Fruit fly (Drosophila melanogaster) whole organism, embryonic: ENCODE measurements around the gene CG9360.

ENCODE experiments used
- B-H2 ChIP-seq: fragments of 200-800 bp; sonication (Bioruptor generic); optimal IDR thresholded peaks from 2 replicates; lab custom pipeline; 2018; ENCODE audit warnings: missing biosample characterization, mild to moderate bottlenecking, missing genetic modification characterization
- BEAF-32 ChIP-seq: fragments of 200-800 bp; sonication (Bioruptor generic); optimal IDR thresholded peaks from 3 replicates; lab custom pipeline; 2017; ENCODE audit warnings: missing biosample characterization, missing genetic modification characterization, mild to moderate bottlenecking, moderate library complexity, missing genetic modification reagents
- CG10267 ChIP-seq: fragments of 200-800 bp; sonication (Bioruptor generic); optimal IDR thresholded peaks from 2 replicates; lab custom pipeline; 2018; ENCODE audit warnings: missing biosample characterization, mild to moderate bottlenecking, missing genetic modification characterization, moderate library complexity
- CG10654 ChIP-seq: fragments of 200-800 bp; sonication (Bioruptor generic); optimal IDR thresholded peaks from 2 replicates; lab custom pipeline; 2016; ENCODE audit warnings: missing biosample characterization, missing genetic modification characterization
- CG12299 ChIP-seq: fragments of 200-800 bp; sonication (Bioruptor generic); optimal IDR thresholded peaks from 2 replicates; lab custom pipeline; 2018; ENCODE audit warnings: missing biosample characterization, mild to moderate bottlenecking, missing genetic modification characterization
- CG13123 ChIP-seq: fragments of 200-800 bp; sonication (Bioruptor generic); optimal IDR thresholded peaks from 2 replicates; lab custom pipeline; 2016; ENCODE audit warnings: missing biosample characterization, missing genetic modification characterization
- CG13287 ChIP-seq: fragments of 200-800 bp; sonication (Bioruptor generic); IDR thresholded peaks from 2 replicates; pipeline ENCODE4 v1.3.6; 2022; ENCODE audit warnings: missing biosample characterization, missing genetic modification characterization; ENCODE audit not compliant: partially characterized antibody
- CG13624 ChIP-seq: fragments of 200-800 bp; sonication (Bioruptor generic); optimal IDR thresholded peaks from 2 replicates; lab custom pipeline; 2016; ENCODE audit warnings: missing biosample characterization, missing genetic modification characterization
- CG15601 ChIP-seq: fragments of 200-800 bp; sonication (Bioruptor generic); optimal IDR thresholded peaks from 3 replicates; lab custom pipeline; 2019; ENCODE audit warnings: missing biosample characterization, mild to moderate bottlenecking, missing genetic modification characterization, moderate library complexity
- CG1603 ChIP-seq: fragments of 200-800 bp; sonication (Bioruptor generic); optimal IDR thresholded peaks from 2 replicates; lab custom pipeline; 2019; ENCODE audit warnings: missing biosample characterization, mild to moderate bottlenecking, missing genetic modification characterization, moderate library complexity
- CG16813 ChIP-seq: fragments of 200-800 bp; sonication (Bioruptor generic); IDR thresholded peaks from 3 replicates; pipeline ENCODE4 v1.3.6; 2022; ENCODE audit warnings: missing biosample characterization, missing genetic modification characterization; ENCODE audit not compliant: partially characterized antibody
- CG17359 ChIP-seq: fragments of 200-800 bp; sonication (Bioruptor generic); optimal IDR thresholded peaks from 3 replicates; lab custom pipeline; 2018; ENCODE audit warnings: missing biosample characterization, mild to moderate bottlenecking, missing genetic modification characterization, moderate library complexity
- CG18476 ChIP-seq: fragments of 200-800 bp; sonication (Bioruptor generic); optimal IDR thresholded peaks from 2 replicates; lab custom pipeline; 2016; ENCODE audit warnings: missing biosample characterization, mild to moderate bottlenecking, missing genetic modification characterization
- CG32767 ChIP-seq: fragments of 200-800 bp; sonication (Bioruptor generic); IDR thresholded peaks from 2 replicates; pipeline ENCODE4 v1.3.6; 2022; ENCODE audit warnings: missing biosample characterization, missing genetic modification characterization
- CG6683 ChIP-seq: fragments of 200-800 bp; sonication (Bioruptor generic); optimal IDR thresholded peaks from 2 replicates; lab custom pipeline; 2017; ENCODE audit warnings: missing biosample characterization, mild to moderate bottlenecking, missing genetic modification characterization, missing genetic modification reagents
- CG7271 ChIP-seq: fragments of 200-800 bp; sonication (Bioruptor generic); optimal IDR thresholded peaks from 2 replicates; lab custom pipeline; 2018; ENCODE audit warnings: missing biosample characterization, mild to moderate bottlenecking, missing genetic modification characterization, moderate library complexity
- Chrac-16 ChIP-seq: fragments of 200-800 bp; sonication (Bioruptor generic); optimal IDR thresholded peaks from 3 replicates; lab custom pipeline; 2016; ENCODE audit warnings: missing biosample characterization, missing genetic modification characterization
- Dad ChIP-seq: fragments of 200-800 bp; sonication (Bioruptor generic); optimal IDR thresholded peaks from 3 replicates; lab custom pipeline; 2016; ENCODE audit warnings: missing biosample characterization, missing genetic modification characterization
- Dll ChIP-seq: fragments of 200-800 bp; sonication (Bioruptor generic); IDR thresholded peaks from 4 replicates; pipeline ENCODE4 v1.3.6; 2022; ENCODE audit warnings: missing biosample characterization, missing genetic modification characterization; ENCODE audit not compliant: partially characterized antibody
- Ets97D ChIP-seq: fragments of 200-800 bp; sonication (Bioruptor generic); optimal IDR thresholded peaks from 3 replicates; lab custom pipeline; 2016; ENCODE audit warnings: missing biosample characterization, missing genetic modification characterization
- HLH3B ChIP-seq: fragments of 200-800 bp; sonication (Bioruptor generic); IDR thresholded peaks from 2 replicates; pipeline ENCODE4 v1.3.6; 2022; ENCODE audit warnings: missing biosample characterization, missing genetic modification characterization
- Hmr ChIP-seq: fragments of 200-800 bp; sonication (Bioruptor generic); optimal IDR thresholded peaks from 3 replicates; lab custom pipeline; 2017; ENCODE audit warnings: mild to moderate bottlenecking, missing biosample characterization, missing genetic modification reagents, missing genetic modification characterization
- Lhr ChIP-seq: fragments of 200-800 bp; sonication (Bioruptor generic); optimal IDR thresholded peaks from 3 replicates; lab custom pipeline; 2017; ENCODE audit warnings: mild to moderate bottlenecking, missing biosample characterization, missing genetic modification reagents, missing genetic modification characterization
- MESR4 ChIP-seq: fragments of 200-800 bp; sonication (Bioruptor generic); optimal IDR thresholded peaks from 2 replicates; lab custom pipeline; 2018; ENCODE audit warnings: missing biosample characterization, mild to moderate bottlenecking, missing genetic modification characterization, moderate library complexity
- NC2β ChIP-seq: fragments of 200-800 bp; sonication (Bioruptor generic); optimal IDR thresholded peaks from 2 replicates; lab custom pipeline; 2016; ENCODE audit warnings: missing biosample characterization, missing genetic modification characterization
- NFAT ChIP-seq: fragments of 200-800 bp; sonication (Bioruptor generic); IDR thresholded peaks from 2 replicates; pipeline ENCODE4 v1.3.6; 2022; ENCODE audit warnings: missing biosample characterization, missing genetic modification characterization
- Pdp1 ChIP-seq, 2 experiments: fragments of 200-800 bp; sonication (Bioruptor generic); optimal IDR thresholded peaks; 3 replicates each; lab custom pipeline; 2016; ENCODE audit warnings: missing biosample characterization in 2 of 2, missing genetic modification characterization in 2 of 2, mild to moderate bottlenecking in 1 of 2, moderate library complexity in 1 of 2
- Ptx1 ChIP-seq: fragments of 200-800 bp; sonication (Bioruptor generic); IDR thresholded peaks from 2 replicates; pipeline ENCODE4 v1.3.6; 2022; ENCODE audit warnings: missing biosample characterization, missing genetic modification characterization
- Scr ChIP-seq: fragments of 200-800 bp; sonication (Bioruptor generic); IDR thresholded peaks from 2 replicates; pipeline ENCODE4 v1.3.6; 2022; ENCODE audit warnings: missing biosample characterization, missing genetic modification characterization; ENCODE audit not compliant: partially characterized antibody
- Sox102F ChIP-seq: fragments of 200-800 bp; sonication (Bioruptor generic); optimal IDR thresholded peaks from 2 replicates; lab custom pipeline; 2018; ENCODE audit warnings: missing biosample characterization, mild to moderate bottlenecking, missing genetic modification characterization, moderate library complexity
- Sry-β ChIP-seq: fragments of 200-800 bp; sonication (Bioruptor generic); optimal IDR thresholded peaks from 2 replicates; lab custom pipeline; 2018; ENCODE audit warnings: missing biosample characterization, mild to moderate bottlenecking, missing genetic modification characterization, moderate library complexity
- Xbp1 ChIP-seq: fragments of 200-800 bp; sonication (Bioruptor generic); optimal IDR thresholded peaks from 3 replicates; lab custom pipeline; 2016; ENCODE audit warnings: missing biosample characterization, mild to moderate bottlenecking, missing genetic modification characterization
- cg ChIP-seq: fragments of 200-800 bp; sonication (Bioruptor generic); optimal IDR thresholded peaks from 3 replicates; lab custom pipeline; 2019; ENCODE audit warnings: missing biosample characterization, mild to moderate bottlenecking, missing genetic modification characterization, moderate library complexity
- chm ChIP-seq: fragments of 200-800 bp; sonication (Bioruptor generic); IDR thresholded peaks from 2 replicates; pipeline ENCODE4 v1.3.6; 2022; ENCODE audit warnings: missing biosample characterization, missing genetic modification characterization
- ci ChIP-seq: fragments of 200-800 bp; sonication (Bioruptor generic); IDR thresholded peaks from 3 replicates; pipeline ENCODE4 v1.3.6; 2022; ENCODE audit warnings: missing biosample characterization, missing genetic modification characterization
- corto ChIP-seq: fragments of 200-800 bp; sonication (Bioruptor generic); optimal IDR thresholded peaks from 2 replicates; lab custom pipeline; 2016; ENCODE audit warnings: missing biosample characterization, mild to moderate bottlenecking, missing genetic modification characterization, moderate library complexity
- gem ChIP-seq: fragments of 200-800 bp; sonication (Bioruptor generic); optimal IDR thresholded peaks from 2 replicates; lab custom pipeline; 2019; ENCODE audit warnings: missing biosample characterization, mild to moderate bottlenecking, missing genetic modification characterization, moderate library complexity
- h ChIP-seq: fragments of >200 bp; optimal IDR thresholded peaks from 2 replicates; lab custom pipeline; 2017
- inv ChIP-seq: fragments of 200-800 bp; sonication (Bioruptor generic); IDR thresholded peaks from 2 replicates; pipeline ENCODE4 v1.3.6; 2022; ENCODE audit warnings: missing biosample characterization, missing genetic modification characterization; ENCODE audit not compliant: partially characterized antibody
- kah ChIP-seq: fragments of 200-800 bp; sonication (Bioruptor generic); optimal IDR thresholded peaks from 2 replicates; lab custom pipeline; 2018; ENCODE audit warnings: missing biosample characterization, mild to moderate bottlenecking, missing genetic modification characterization
- lbe ChIP-seq: fragments of 200-800 bp; sonication (Bioruptor generic); optimal IDR thresholded peaks from 2 replicates; lab custom pipeline; 2016; ENCODE audit warnings: missing biosample characterization, mild to moderate bottlenecking, missing genetic modification characterization
- lilli ChIP-seq: fragments of 200-800 bp; sonication (Bioruptor generic); optimal IDR thresholded peaks from 3 replicates; lab custom pipeline; 2016; ENCODE audit warnings: missing biosample characterization, missing genetic modification characterization
- mld ChIP-seq: fragments of 200-800 bp; sonication (Bioruptor generic); IDR thresholded peaks from 3 replicates; pipeline ENCODE4 v1.3.6; 2022; ENCODE audit warnings: missing biosample characterization, missing genetic modification characterization; ENCODE audit not compliant: partially characterized antibody
- repo ChIP-seq: fragments of 200-800 bp; sonication (Bioruptor generic); optimal IDR thresholded peaks from 2 replicates; lab custom pipeline; 2016; ENCODE audit warnings: missing biosample characterization, missing genetic modification characterization
- row ChIP-seq: fragments of 200-800 bp; sonication (Bioruptor generic); IDR thresholded peaks from 3 replicates; pipeline ENCODE4 v1.3.6; 2022; ENCODE audit warnings: missing biosample characterization, missing genetic modification characterization
- sim ChIP-seq: fragments of 200-800 bp; sonication (Bioruptor generic); IDR thresholded peaks from 2 replicates; pipeline ENCODE4 v1.3.6; 2022; ENCODE audit warnings: missing biosample characterization, missing genetic modification characterization
- sna ChIP-seq: fragments of 200-800 bp; sonication (Bioruptor generic); IDR thresholded peaks from 2 replicates; pipeline ENCODE4 v1.3.6; 2022; ENCODE audit warnings: missing biosample characterization, missing genetic modification characterization; ENCODE audit not compliant: partially characterized antibody
- trem ChIP-seq: fragments of 200-800 bp; optimal IDR thresholded peaks from 3 replicates; lab custom pipeline; 2019; ENCODE audit warnings: missing biosample characterization, mild to moderate bottlenecking, missing genetic modification characterization, moderate library complexity

The CG9360 gene

dm6 chrX:11716731-11717326 lies 47.6 kb downstream of the CG9360 start, which contains the start of gene prtp:
prtp (plus strand) TSS chrX:11716756.
- 0 out of 2 replicates have a peak, but pooled peaks have one; percentile 13 for TF ChIP-seq chm (GFP tag; lab: Robert Waterston, UW)
- TF ChIP-seq CG13123 (GFP tag; lab: Kevin White, UChicago), result no peak
- peak; percentile 18 for TF ChIP-seq Sox102F (GFP tag; lab: Kevin White, UChicago)
- TF ChIP-seq h (lab: Kevin White, UChicago), result no peak
- TF ChIP-seq NFAT, result no peak
- 0 out of 3 replicates have a peak, but pooled peaks have one; percentile 21 for TF ChIP-seq mld
- peak; percentile 25; the same call in 1 of the 2 replicates for TF ChIP-seq CG32767 (GFP tag; lab: Robert Waterston, UW)
- TF ChIP-seq ci (GFP tag; lab: Robert Waterston, UW), result peak; percentile 40; the same call in 2 of the 3 replicates
- TF ChIP-seq cg (GFP tag; lab: Kevin White, UChicago), result peak; percentile 92
- TF ChIP-seq MESR4, result peak; percentile 58
- peak; percentile 70; the same call in 1 of the 2 replicates for TF ChIP-seq sna
- peak; percentile 78 for TF ChIP-seq Sry-β (GFP tag; lab: Kevin White, UChicago)
- peak; percentile 48 for TF ChIP-seq lbe (GFP tag; lab: Kevin White, UChicago)
- peak; percentile 8 for TF ChIP-seq CG10654 (GFP tag; lab: Kevin White, UChicago)
- TF ChIP-seq Xbp1 (GFP tag; lab: Kevin White, UChicago), result peak; percentile 11
- peak; percentile 6 for TF ChIP-seq lilli (GFP tag; lab: Kevin White, UChicago)
- peak; percentile 76; the same call in 3 of the 4 replicates for TF ChIP-seq Dll (GFP tag; lab: Robert Waterston, UW)
- TF ChIP-seq CG7271 (tag; lab: Kevin White, UChicago), result peak; percentile 33
- peak; percentile 26 for TF ChIP-seq CG12299 (tag; lab: Kevin White, UChicago)
- peak; percentile 73 for TF ChIP-seq CG13287
- peak; percentile 8; the same call in 1 of the 2 replicates for TF ChIP-seq inv (GFP tag; lab: Robert Waterston, UW)
- no peak for TF ChIP-seq NC2β (GFP tag; lab: Kevin White, UChicago)
- TF ChIP-seq Scr (GFP tag; lab: Robert Waterston, UW), result peak; percentile 69
- peak; percentile 83 for TF ChIP-seq kah
- peak; percentile 42 for TF ChIP-seq Lhr
- TF ChIP-seq Ptx1 (GFP tag; lab: Robert Waterston, UW), result 0 out of 2 replicates have a peak, but pooled peaks have one; percentile 38
- TF ChIP-seq Pdp1 (GFP tag; optimal IDR thresholded peaks at IDR 0.05; lab: Kevin White, UChicago), result no peak
- TF ChIP-seq CG17359 (tag; lab: Kevin White, UChicago), result no peak
- TF ChIP-seq HLH3B (GFP tag; lab: Robert Waterston, UW), result 0 out of 2 replicates have a peak, but pooled peaks have one; percentile 6
- peak; percentile 50 for TF ChIP-seq CG10267 (tag; lab: Kevin White, UChicago)
- peak; percentile 53 for TF ChIP-seq trem
- peak; percentile 38 for TF ChIP-seq gem (tag; lab: Kevin White, UChicago)
- no peak for TF ChIP-seq repo (GFP tag; lab: Kevin White, UChicago)
- peak; percentile 37 for TF ChIP-seq corto (GFP tag; lab: Kevin White, UChicago)
- TF ChIP-seq sim (GFP tag; lab: Robert Waterston, UW), result no peak
- TF ChIP-seq BEAF-32, result peak; percentile 68
- TF ChIP-seq CG18476 (GFP tag; lab: Kevin White, UChicago), result peak; percentile 34
- TF ChIP-seq Chrac-16 (GFP tag; lab: Kevin White, UChicago), result peak; percentile 34
- no peak for TF ChIP-seq Dad (GFP tag; lab: Kevin White, UChicago)
- peak; percentile 4 for TF ChIP-seq CG1603
- TF ChIP-seq CG6683 (GFP tag; lab: Kevin White, UChicago), result no peak
- peak; percentile 14 for TF ChIP-seq Hmr
- peak; percentile 25 for TF ChIP-seq CG15601 (tag; lab: Kevin White, UChicago)
- peak; percentile 40 for TF ChIP-seq CG16813
- TF ChIP-seq B-H2, result no peak
- no peak for TF ChIP-seq CG13624 (GFP tag; lab: Kevin White, UChicago)
- peak; percentile 54; the same call in 2 of the 3 replicates for TF ChIP-seq row (GFP tag; lab: Robert Waterston, UW)
- TF ChIP-seq Ets97D (GFP tag; lab: Kevin White, UChicago), result peak; percentile 67
